Fruit fly (Drosophila melanogaster) whole organism, embryonic: Measurements from ENCODE around the gene BtbVII.

Experiments
- Abd-B ChIP-seq: fragments of 200-800 bp; sonication (Bioruptor generic); optimal IDR thresholded peaks from 2 replicates; lab custom pipeline; 2018; ENCODE audit warnings: missing biosample characterization, mild to moderate bottlenecking, missing genetic modification characterization, moderate library complexity
- Atf3 ChIP-seq: fragments of 200-800 bp; sonication (Bioruptor generic); optimal IDR thresholded peaks from 3 replicates; lab custom pipeline; 2016; ENCODE audit warnings: missing biosample characterization, missing genetic modification characterization
- CG10654 ChIP-seq: fragments of 200-800 bp; sonication (Bioruptor generic); optimal IDR thresholded peaks from 2 replicates; lab custom pipeline; 2016; ENCODE audit warnings: missing biosample characterization, missing genetic modification characterization
- CG13894 ChIP-seq: fragments of 200-800 bp; sonication (Bioruptor generic); optimal IDR thresholded peaks from 3 replicates; lab custom pipeline; 2018; ENCODE audit warnings: missing biosample characterization, mild to moderate bottlenecking, missing genetic modification characterization, moderate library complexity
- CG15011 ChIP-seq: fragments of 200-800 bp; sonication (Bioruptor generic); optimal IDR thresholded peaks from 3 replicates; lab custom pipeline; 2018; ENCODE audit warnings: missing biosample characterization, mild to moderate bottlenecking, missing genetic modification characterization
- CG17385 ChIP-seq: fragments of 200-800 bp; sonication (Bioruptor generic); optimal IDR thresholded peaks from 3 replicates; lab custom pipeline; 2018; ENCODE audit warnings: missing biosample characterization, mild to moderate bottlenecking, missing genetic modification characterization
- CG17912 ChIP-seq: fragments of 200-800 bp; sonication (Bioruptor generic); optimal IDR thresholded peaks from 2 replicates; lab custom pipeline; 2018; ENCODE audit warnings: missing biosample characterization, mild to moderate bottlenecking, missing genetic modification characterization
- CG18011 ChIP-seq: fragments of 200-800 bp; sonication (Bioruptor generic); optimal IDR thresholded peaks from 2 replicates; lab custom pipeline; 2017; ENCODE audit warnings: missing biosample characterization, missing genetic modification characterization, mild to moderate bottlenecking, moderate library complexity, missing genotype
- CG18764 ChIP-seq: fragments of 200-800 bp; sonication (Bioruptor generic); optimal IDR thresholded peaks from 3 replicates; lab custom pipeline; 2016; ENCODE audit warnings: missing biosample characterization, missing genetic modification characterization
- CG32532 ChIP-seq: fragments of 200-800 bp; sonication (Bioruptor generic); IDR thresholded peaks from 2 replicates; pipeline ENCODE4 v1.3.6; 2022; ENCODE audit warnings: missing biosample characterization, missing genetic modification characterization
- CG3995 ChIP-seq: fragments of 200-800 bp; sonication (Bioruptor generic); optimal IDR thresholded peaks from 3 replicates; lab custom pipeline; 2016; ENCODE audit warnings: missing biosample characterization, missing genetic modification characterization
- CG4282 ChIP-seq: fragments of 200-800 bp; sonication (Bioruptor generic); optimal IDR thresholded peaks from 2 replicates; lab custom pipeline; 2016; ENCODE audit warnings: missing biosample characterization, missing genetic modification characterization
- CG5953 ChIP-seq: fragments of 200-800 bp; sonication (Bioruptor generic); IDR thresholded peaks from 2 replicates; pipeline ENCODE4 v1.3.6; 2022; ENCODE audit warnings: missing biosample characterization, missing genetic modification characterization
- CG6272 ChIP-seq: fragments of 200-800 bp; sonication (Bioruptor generic); IDR thresholded peaks from 2 replicates; pipeline ENCODE4 v1.3.6; 2022; ENCODE audit warnings: missing biosample characterization, missing genetic modification characterization
- CG6791 ChIP-seq: fragments of 200-800 bp; sonication (Bioruptor generic); IDR thresholded peaks from 3 replicates; pipeline ENCODE4 v1.3.6; 2022; ENCODE audit warnings: missing biosample characterization, missing genetic modification characterization; ENCODE audit not compliant: partially characterized antibody
- CG8359 ChIP-seq: fragments of 200-800 bp; sonication (Bioruptor generic); optimal IDR thresholded peaks from 2 replicates; lab custom pipeline; 2017; ENCODE audit warnings: missing biosample characterization, mild to moderate bottlenecking, missing genetic modification characterization, borderline replicate concordance
- CG8924 ChIP-seq: fragments of 200-800 bp; optimal IDR thresholded peaks from 3 replicates; lab custom pipeline; 2019; ENCODE audit warnings: missing biosample characterization, mild to moderate bottlenecking, missing genetic modification characterization, moderate library complexity
- Chrac-16 ChIP-seq: fragments of 200-800 bp; sonication (Bioruptor generic); optimal IDR thresholded peaks from 3 replicates; lab custom pipeline; 2016; ENCODE audit warnings: missing biosample characterization, missing genetic modification characterization
- CrebB ChIP-seq: fragments of 200-800 bp; sonication (Bioruptor generic); optimal IDR thresholded peaks from 3 replicates; lab custom pipeline; 2018; ENCODE audit warnings: missing biosample characterization, mild to moderate bottlenecking, missing genetic modification characterization
- Dll ChIP-seq: fragments of 200-800 bp; sonication (Bioruptor generic); IDR thresholded peaks from 4 replicates; pipeline ENCODE4 v1.3.6; 2022; ENCODE audit warnings: missing biosample characterization, missing genetic modification characterization; ENCODE audit not compliant: partially characterized antibody
- ERR ChIP-seq: fragments of 200-800 bp; sonication (Bioruptor generic); optimal IDR thresholded peaks from 2 replicates; lab custom pipeline; 2016; ENCODE audit warnings: missing biosample characterization, missing genetic modification characterization
- HLH54F ChIP-seq: fragments of 200-800 bp; sonication (Bioruptor generic); optimal IDR thresholded peaks from 3 replicates; lab custom pipeline; 2016; ENCODE audit warnings: missing biosample characterization, missing genetic modification characterization
- HmgZ ChIP-seq: fragments of 200-800 bp; sonication (Bioruptor generic); optimal IDR thresholded peaks from 2 replicates; lab custom pipeline; 2018; ENCODE audit warnings: missing biosample characterization, mild to moderate bottlenecking, missing genetic modification characterization
- MESR4 ChIP-seq: fragments of 200-800 bp; sonication (Bioruptor generic); optimal IDR thresholded peaks from 2 replicates; lab custom pipeline; 2018; ENCODE audit warnings: missing biosample characterization, mild to moderate bottlenecking, missing genetic modification characterization, moderate library complexity
- Nf-YC ChIP-seq: fragments of 200-800 bp; optimal IDR thresholded peaks from 3 replicates; lab custom pipeline; 2019; ENCODE audit warnings: missing biosample characterization, mild to moderate bottlenecking, missing genetic modification characterization, moderate library complexity
- Vsx1 ChIP-seq: fragments of 200-800 bp; sonication (Bioruptor generic); optimal IDR thresholded peaks from 2 replicates; lab custom pipeline; 2017; ENCODE audit warnings: missing biosample characterization, mild to moderate bottlenecking, missing genetic modification characterization, missing genetic modification reagents
- ac ChIP-seq: fragments of 200-800 bp; sonication (Bioruptor generic); optimal IDR thresholded peaks from 3 replicates; lab custom pipeline; 2017; ENCODE audit warnings: missing biosample characterization, mild to moderate bottlenecking, missing genetic modification characterization
- bab2 ChIP-seq: fragments of 200-800 bp; sonication (Bioruptor generic); optimal IDR thresholded peaks from 2 replicates; lab custom pipeline; 2016; ENCODE audit warnings: missing biosample characterization, missing genetic modification characterization
- da ChIP-seq: fragments of 200-800 bp; sonication (Bioruptor generic); optimal IDR thresholded peaks from 2 replicates; lab custom pipeline; 2016; ENCODE audit warnings: missing biosample characterization, missing genetic modification characterization
- gcm2 ChIP-seq: fragments of 200-800 bp; sonication (Bioruptor generic); optimal IDR thresholded peaks from 2 replicates; lab custom pipeline; 2016; ENCODE audit warnings: missing biosample characterization, missing genetic modification characterization
- gro ChIP-seq: fragments of 200-800 bp; sonication (Bioruptor generic); optimal IDR thresholded peaks from 2 replicates; lab custom pipeline; 2016; ENCODE audit warnings: missing biosample characterization, missing genetic modification characterization
- hkb ChIP-seq, 2 experiments: fragments of 200-800 bp in 1 of 2; fragments of >200 bp in 1 of 2; sonication (Bioruptor generic) in 1 of 2; IDR thresholded peaks in 1 of 2; optimal IDR thresholded peaks in 1 of 2; 2 replicates each; pipeline versions ENCODE4 v1.3.6 to Lab custom; 2017 to 2022; ENCODE audit warnings: missing biosample characterization in 1 of 2, missing genetic modification characterization in 1 of 2
- jing ChIP-seq: fragments of 200-800 bp; sonication (Bioruptor generic); optimal IDR thresholded peaks from 2 replicates; lab custom pipeline; 2018; ENCODE audit warnings: missing biosample characterization, mild to moderate bottlenecking, missing genetic modification characterization
- maf-S ChIP-seq: fragments of 200-800 bp; sonication (Bioruptor generic); optimal IDR thresholded peaks from 2 replicates; lab custom pipeline; 2016; ENCODE audit warnings: missing biosample characterization, missing genetic modification characterization
- mld ChIP-seq: fragments of 200-800 bp; sonication (Bioruptor generic); IDR thresholded peaks from 3 replicates; pipeline ENCODE4 v1.3.6; 2022; ENCODE audit warnings: missing biosample characterization, missing genetic modification characterization; ENCODE audit not compliant: partially characterized antibody
- nau ChIP-seq: fragments of 200-800 bp; sonication (Bioruptor generic); optimal IDR thresholded peaks from 3 replicates; lab custom pipeline; 2017; ENCODE audit warnings: missing biosample characterization, mild to moderate bottlenecking, missing genetic modification characterization, missing genetic modification reagents
- p53 ChIP-seq: fragments of 200-800 bp; sonication (Bioruptor generic); optimal IDR thresholded peaks from 2 replicates; lab custom pipeline; 2016; ENCODE audit warnings: missing biosample characterization, missing genetic modification characterization
- sc ChIP-seq, 3 experiments: fragments of >200 bp in 2 of 3; fragments of 200-800 bp in 1 of 3; sonication (Bioruptor generic) in 1 of 3; optimal IDR thresholded peaks; 2 replicates in 2 of 3; 3 replicates in 1 of 3; lab custom pipeline; 2017; ENCODE audit warnings: mild to moderate bottlenecking in 1 of 3, missing biosample characterization in 1 of 3, missing genetic modification characterization in 1 of 3, missing genetic modification reagents in 1 of 3
- schlank ChIP-seq: fragments of 200-800 bp; sonication (Bioruptor generic); optimal IDR thresholded peaks from 2 replicates; lab custom pipeline; 2018; ENCODE audit warnings: missing biosample characterization, mild to moderate bottlenecking, missing genetic modification characterization
- sd ChIP-seq: fragments of 200-800 bp; sonication (Bioruptor generic); optimal IDR thresholded peaks from 3 replicates; lab custom pipeline; 2018; ENCODE audit warnings: missing biosample characterization, mild to moderate bottlenecking, missing genetic modification characterization, moderate library complexity
- sens ChIP-seq: fragments of 200-800 bp; sonication (Bioruptor generic); peaks from one replicate; lab custom pipeline; 2016; ENCODE audit warnings: missing biosample characterization, missing genetic modification characterization
- stwl ChIP-seq: fragments of 200-800 bp; sonication (Bioruptor generic); optimal IDR thresholded peaks from 3 replicates; lab custom pipeline; 2018; ENCODE audit warnings: missing biosample characterization, mild to moderate bottlenecking, missing genetic modification characterization, moderate library complexity
- tap ChIP-seq: fragments of 200-800 bp; optimal IDR thresholded peaks from 3 replicates; lab custom pipeline; 2019; ENCODE audit warnings: missing biosample characterization, mild to moderate bottlenecking, missing genetic modification characterization, moderate library complexity
- tll ChIP-seq, 2 experiments: fragments of 200-800 bp in 1 of 2; fragments of >200 bp in 1 of 2; sonication (Bioruptor generic) in 1 of 2; optimal IDR thresholded peaks; 2 replicates each; lab custom pipeline; 2017 to 2019; ENCODE audit warnings: missing biosample characterization in 2 of 2, missing genetic modification characterization in 2 of 2, mild to moderate bottlenecking in 1 of 2, moderate library complexity in 1 of 2
- trh ChIP-seq: fragments of 200-800 bp; sonication (Bioruptor generic); optimal IDR thresholded peaks from 2 replicates; lab custom pipeline; 2016; ENCODE audit warnings: missing biosample characterization, missing genetic modification characterization
- wdn ChIP-seq: fragments of 200-800 bp; sonication (Bioruptor generic); IDR thresholded peaks from 2 replicates; pipeline ENCODE4 v1.3.6; 2022; ENCODE audit warnings: missing biosample characterization, missing genetic modification characterization
- wek ChIP-seq: fragments of 200-800 bp; sonication (Bioruptor generic); optimal IDR thresholded peaks from 3 replicates; lab custom pipeline; 2018; ENCODE audit warnings: missing biosample characterization, mild to moderate bottlenecking, missing genetic modification characterization, moderate library complexity

The BtbVII gene

dm6 chr3L:3148125-3149059 lies at the start of gene BtbVII, which contains the start of gene Usp5 (continued):
- peak; percentile 80 for TF ChIP-seq CG6791
- no peak for TF ChIP-seq p53 (GFP tag; lab: Kevin White, UChicago)
- TF ChIP-seq tll (GFP tag; optimal IDR thresholded peaks at IDR 0.05; lab: Kevin White, UChicago): peak in 1 of 2 experiments; percentile 61
- TF ChIP-seq da (GFP tag; lab: Kevin White, UChicago): peak; percentile 17
- TF ChIP-seq HLH54F: peak; percentile 73
- TF ChIP-seq sd (tag; lab: Kevin White, UChicago): peak; percentile 18
- peak; percentile 62 for TF ChIP-seq Chrac-16
- TF ChIP-seq CG18011 (GFP tag; lab: Kevin White, UChicago): no peak
- TF ChIP-seq CG32532 (GFP tag; lab: Robert Waterston, UW): peak; percentile 68
- TF ChIP-seq wdn (GFP tag; lab: Robert Waterston, UW): 0 out of 2 replicates have a peak, but pooled peaks have one; percentile 16
- no peak for TF ChIP-seq Vsx1 (GFP tag; lab: Kevin White, UChicago)
- peak; percentile 42; the same call in 1 of the 2 replicates for TF ChIP-seq CG6272
- no peak for TF ChIP-seq sc (optimal IDR thresholded peaks at IDR 0.05; lab: Kevin White, UChicago)
- no peak for TF ChIP-seq sc (GFP tag; optimal IDR thresholded peaks at IDR 0.05; lab: Kevin White, UChicago)
- no peak for TF ChIP-seq tap (tag; lab: Kevin White, UChicago)
- no peak for TF ChIP-seq Abd-B (GFP tag; lab: Kevin White, UChicago)
- TF ChIP-seq Dll: peak; percentile 100
- TF ChIP-seq mld (GFP tag; lab: Robert Waterston, UW): peak; percentile 90
- TF ChIP-seq CG8924 (tag; lab: Kevin White, UChicago): peak; percentile 77
- peak; percentile 2 for TF ChIP-seq Nf-YC (tag; lab: Kevin White, UChicago)
- peak; percentile 29 for TF ChIP-seq CG3995 (GFP tag; lab: Kevin White, UChicago)
- TF ChIP-seq CrebB (tag; lab: Kevin White, UChicago): peak; percentile 41
- TF ChIP-seq jing (GFP tag; lab: Kevin White, UChicago): no peak
- TF ChIP-seq CG17912 (GFP tag; lab: Kevin White, UChicago): no peak
- peak; percentile 6 for TF ChIP-seq ERR (GFP tag; lab: Kevin White, UChicago)
- TF ChIP-seq ac (GFP tag; lab: Kevin White, UChicago): peak; percentile 67
- TF ChIP-seq bab2: peak; percentile 56
- no peak for TF ChIP-seq CG15011 (GFP tag; lab: Kevin White, UChicago)
- peak; percentile 41 for TF ChIP-seq Atf3 (GFP tag; lab: Kevin White, UChicago)
- TF ChIP-seq CG8359 (GFP tag; lab: Kevin White, UChicago): no peak
- TF ChIP-seq gcm2 (GFP tag; lab: Kevin White, UChicago): no peak
- peak; percentile 20 for TF ChIP-seq CG18764 (GFP tag; lab: Kevin White, UChicago)
- no peak for TF ChIP-seq trh (GFP tag; lab: Kevin White, UChicago)
- TF ChIP-seq CG4282 (GFP tag; lab: Kevin White, UChicago): peak; percentile 20
- no peak for TF ChIP-seq CG5953 (GFP tag; lab: Robert Waterston, UW)
- TF ChIP-seq CG13894 (tag; lab: Kevin White, UChicago): peak; percentile 75
- no peak for TF ChIP-seq nau (GFP tag; lab: Kevin White, UChicago)
- TF ChIP-seq hkb (optimal IDR thresholded peaks at IDR 0.05; lab: Kevin White, UChicago): peak; percentile 77
- peak; percentile 50 for TF ChIP-seq hkb (GFP tag; IDR thresholded peaks at IDR 0.05; lab: Robert Waterston, UW)
- peak; percentile 96 for TF ChIP-seq sens (GFP tag; lab: Kevin White, UChicago)
- no peak for TF ChIP-seq CG17385 (GFP tag; lab: Kevin White, UChicago)
- TF ChIP-seq stwl (tag; lab: Kevin White, UChicago): peak; percentile 61
- peak; percentile 56 for TF ChIP-seq MESR4 (GFP tag; lab: Kevin White, UChicago)
- peak; percentile 53 for TF ChIP-seq gro (GFP tag; lab: Kevin White, UChicago)
- TF ChIP-seq maf-S (GFP tag; lab: Kevin White, UChicago): peak; percentile 49
- TF ChIP-seq CG10654: peak; percentile 39
- TF ChIP-seq schlank: peak; percentile 24
- TF ChIP-seq wek (GFP tag; lab: Kevin White, UChicago): peak; percentile 49
- TF ChIP-seq HmgZ (tag; lab: Kevin White, UChicago): peak; percentile 69
